Worm (Caenorhabditis elegans) whole organism, late embryonic: ENCODE results near the gene F37C4.8.

Experiments
- C38D4.7 ChIP-seq: fragments of 200-800 bp; sonication (Bioruptor generic); optimal IDR thresholded peaks from 2 replicates; lab custom pipeline; 2018; ENCODE audit warnings: mild to moderate bottlenecking, missing genetic modification characterization, moderate library complexity, missing compliant biosample characterization
- K02D7.2 ChIP-seq: sonication (generic microtip); optimal IDR thresholded peaks from 2 replicates; lab custom pipeline; 2017; ENCODE audit warnings: mild to moderate bottlenecking, missing genetic modification characterization, missing compliant biosample characterization
- ceh-14 ChIP-seq: sonication (generic microtip); optimal IDR thresholded peaks from 2 replicates; lab custom pipeline; 2016; ENCODE audit warnings: missing genotype, missing genetic modification characterization, missing compliant biosample characterization
- ceh-19 ChIP-seq: fragments of 200-800 bp; sonication (Bioruptor generic); optimal IDR thresholded peaks from 2 replicates; lab custom pipeline; 2018; ENCODE audit warnings: mild to moderate bottlenecking, missing genetic modification characterization, missing compliant biosample characterization
- ceh-24 ChIP-seq: sonication (generic microtip); optimal IDR thresholded peaks from 2 replicates; lab custom pipeline; 2016; ENCODE audit warnings: mild to moderate bottlenecking, missing genetic modification characterization, missing compliant biosample characterization
- ceh-31 ChIP-seq: sonication (generic microtip); optimal IDR thresholded peaks from 2 replicates; lab custom pipeline; 2016; ENCODE audit warnings: missing genetic modification characterization, missing compliant biosample characterization
- ceh-48 ChIP-seq: sonication (generic microtip); optimal IDR thresholded peaks from 2 replicates; lab custom pipeline; 2016; ENCODE audit warnings: missing genetic modification characterization, inconsistent platforms, missing compliant biosample characterization
- che-1 ChIP-seq: sonication (generic microtip); optimal IDR thresholded peaks from 2 replicates; lab custom pipeline; 2016; ENCODE audit warnings: mild to moderate bottlenecking, missing genetic modification characterization, missing compliant biosample characterization
- dve-1 ChIP-seq: sonication (generic microtip); optimal IDR thresholded peaks from 2 replicates; lab custom pipeline; 2017; ENCODE audit warnings: antibody characterized with exemption, mild to moderate bottlenecking, missing genetic modification characterization, missing compliant biosample characterization
- elt-2 ChIP-seq: sonication (generic microtip); optimal IDR thresholded peaks from 2 replicates; lab custom pipeline; 2016; ENCODE audit warnings: missing genetic modification reagents, missing genetic modification characterization, missing compliant biosample characterization
- elt-4 ChIP-seq: sonication (generic microtip); optimal IDR thresholded peaks from 2 replicates; lab custom pipeline; 2016; ENCODE audit warnings: missing genetic modification characterization, missing compliant biosample characterization
- eyg-1 ChIP-seq: sonication (generic microtip); optimal IDR thresholded peaks from 2 replicates; lab custom pipeline; 2016; ENCODE audit warnings: missing genotype, missing genetic modification characterization, missing compliant biosample characterization
- fax-1 ChIP-seq: sonication (generic microtip); optimal IDR thresholded peaks from 2 replicates; lab custom pipeline; 2016; ENCODE audit warnings: missing genotype, missing genetic modification characterization, missing compliant biosample characterization
- fkh-6 ChIP-seq: sonication (generic microtip); optimal IDR thresholded peaks from 2 replicates; lab custom pipeline; 2016; ENCODE audit warnings: missing genetic modification characterization, missing compliant biosample characterization
- hlh-6 ChIP-seq: sonication (generic microtip); optimal IDR thresholded peaks from 2 replicates; lab custom pipeline; 2016; ENCODE audit warnings: missing genotype, missing genetic modification characterization, missing compliant biosample characterization
- lin-11 ChIP-seq: fragments of 200-800 bp; sonication (Bioruptor generic); optimal IDR thresholded peaks from 2 replicates; lab custom pipeline; 2018; ENCODE audit warnings: mild to moderate bottlenecking, missing genetic modification characterization, missing compliant biosample characterization
- madf-2 ChIP-seq: sonication (generic microtip); optimal IDR thresholded peaks from 2 replicates; lab custom pipeline; 2017; ENCODE audit warnings: missing genetic modification characterization, missing compliant biosample characterization
- mec-3 ChIP-seq: sonication (generic microtip); optimal IDR thresholded peaks from 2 replicates; lab custom pipeline; 2016; ENCODE audit warnings: borderline replicate concordance, missing genetic modification characterization, missing compliant biosample characterization
- nfya-1 ChIP-seq: sonication (generic microtip); optimal IDR thresholded peaks from 2 replicates; lab custom pipeline; 2017; ENCODE audit warnings: missing genetic modification characterization, mild to moderate bottlenecking, missing compliant biosample characterization, antibody characterized with exemption, moderate library complexity
- nhr-11 ChIP-seq: fragments of 150-350 bp; optimal IDR thresholded peaks from 2 replicates; lab custom pipeline; 2014; ENCODE audit warnings: missing biosample characterization, missing genetic modification characterization
- nhr-232 ChIP-seq: sonication (generic microtip); optimal IDR thresholded peaks from 2 replicates; lab custom pipeline; 2016; ENCODE audit warnings: missing genetic modification characterization, missing compliant biosample characterization
- npax-4 ChIP-seq: sonication (generic microtip); optimal IDR thresholded peaks from 2 replicates; lab custom pipeline; 2016; ENCODE audit warnings: missing genetic modification characterization, missing compliant biosample characterization
- odd-2 ChIP-seq: sonication (generic microtip); optimal IDR thresholded peaks from 2 replicates; lab custom pipeline; 2017; ENCODE audit warnings: antibody characterized with exemption, mild to moderate bottlenecking, missing genetic modification characterization, missing compliant biosample characterization
- pat-9 ChIP-seq: fragments of 200-800 bp; sonication (Bioruptor generic); optimal IDR thresholded peaks from 2 replicates; lab custom pipeline; 2018; ENCODE audit warnings: mild to moderate bottlenecking, missing genetic modification characterization, moderate library complexity, missing compliant biosample characterization
- pax-1 ChIP-seq: fragments of 150-350 bp; optimal IDR thresholded peaks from 2 replicates; lab custom pipeline; 2014; ENCODE audit warnings: missing biosample characterization, missing genetic modification characterization
- pha-2 ChIP-seq: sonication (generic microtip); optimal IDR thresholded peaks from 2 replicates; lab custom pipeline; 2017; ENCODE audit warnings: mild to moderate bottlenecking, missing genetic modification characterization, missing compliant biosample characterization
- ref-2 ChIP-seq: sonication (generic microtip); optimal IDR thresholded peaks from 2 replicates; lab custom pipeline; 2016; ENCODE audit warnings: missing genetic modification characterization, missing compliant biosample characterization
- sdc-2 ChIP-seq: sonication (generic microtip); optimal IDR thresholded peaks from 2 replicates; lab custom pipeline; 2016; ENCODE audit warnings: missing genotype, missing genetic modification characterization, missing compliant biosample characterization
- sox-4 ChIP-seq: sonication (generic microtip); optimal IDR thresholded peaks from 2 replicates; lab custom pipeline; 2017; ENCODE audit warnings: mild to moderate bottlenecking, missing genetic modification characterization, inconsistent platforms, missing compliant biosample characterization
- syd-9 ChIP-seq: sonication (generic microtip); optimal IDR thresholded peaks from 2 replicates; lab custom pipeline; 2016; ENCODE audit warnings: mild to moderate bottlenecking, missing genetic modification characterization, moderate library complexity, missing compliant biosample characterization
- tbx-7 ChIP-seq: sonication (generic microtip); optimal IDR thresholded peaks from 2 replicates; lab custom pipeline; 2016; ENCODE audit warnings: missing genotype, missing genetic modification characterization, missing compliant biosample characterization
- unc-3 ChIP-seq, 2 experiments: fragments of 200-800 bp in 1 of 2; sonication (Bioruptor generic) in 1 of 2; sonication (generic microtip) in 1 of 2; conservative IDR thresholded peaks in 1 of 2; optimal IDR thresholded peaks in 1 of 2; 2 replicates each; pipeline versions ENCODE4 v1.3.6 to Lab custom; 2016 to 2022; ENCODE audit warnings: missing compliant biosample characterization in 2 of 2, missing genetic modification characterization in 2 of 2, missing genetic modification reagents in 1 of 2
- unc-55 ChIP-seq: sonication (generic microtip); optimal IDR thresholded peaks from 2 replicates; lab custom pipeline; 2017; ENCODE audit warnings: missing biosample characterization, missing genetic modification reagents, missing genetic modification characterization
- zip-5 ChIP-seq: sonication (generic microtip); optimal IDR thresholded peaks from 2 replicates; lab custom pipeline; 2016; ENCODE audit warnings: missing genetic modification characterization, missing compliant biosample characterization
- ztf-16 ChIP-seq: sonication (generic microtip); optimal IDR thresholded peaks from 2 replicates; lab custom pipeline; 2017; ENCODE audit warnings: missing genetic modification characterization, missing compliant biosample characterization

Gene F37C4.8

ce11 chrIV:3894004-3894480 lies 13.0 kb upstream of the F37C4.8 start, which contains the start of gene F56D6.8:
TSS of gene F56D6.8 (minus strand) at chrIV:3894430.
- TF ChIP-seq pax-1 = no peak

- TF ChIP-seq ceh-19 (GFP tag; lab: Kevin White, UChicago) = no peak
- TF ChIP-seq tbx-7 = no peak
- no peak for TF ChIP-seq nhr-232 (tag; lab: Kevin White, UChicago)
- TF ChIP-seq elt-4 (tag; lab: Kevin White, UChicago) = no peak
- TF ChIP-seq zip-5 = no peak
- TF ChIP-seq pat-9 (tag; lab: Kevin White, UChicago) = no peak
- no peak for TF ChIP-seq ceh-24 (tag; lab: Kevin White, UChicago)
- no peak for TF ChIP-seq npax-4
- TF ChIP-seq eyg-1 (tag; lab: Kevin White, UChicago) = no peak
Measured at ce11 chrIV:3892027-3892426, 11.0 kb upstream of the F37C4.8 start, which contains the start of gene F56D6.9. TSS of gene F56D6.9 (plus strand) at chrIV:3892327.

ce11 chrIV:3888963-3889362 lies 7.9 kb upstream of the F37C4.8 start, which contains the start of gene oac-21:
TSS of gene oac-21 (plus strand) at chrIV:3889263.
- TF ChIP-seq pha-2 (tag; lab: Kevin White, UChicago) (no peak), sdc-2 (tag; lab: Kevin White, UChicago) (no peak), nfya-1 (tag; lab: Kevin White, UChicago) (no peak), dve-1 (tag; lab: Kevin White, UChicago) (no peak), ceh-48 (tag; lab: Kevin White, UChicago) (no peak), elt-2 (no peak), che-1 (tag; lab: Kevin White, UChicago) (no peak), K02D7.2 (tag; lab: Kevin White, UChicago) (no peak), C38D4.7 (no peak), fkh-6 (tag; lab: Kevin White, UChicago) (no peak), mec-3 (no peak), sox-4 (tag; lab: Kevin White, UChicago) (no peak), unc-55 (no peak), hlh-6 (tag; lab: Kevin White, UChicago) (no peak)

ce11 chrIV:3885369-3885768 lies 4.3 kb upstream of the F37C4.8 start, which contains the start of gene oac-22:
TSS of gene oac-22 (plus strand) at chrIV:3885669.
- TF ChIP-seq eyg-1 (tag; lab: Kevin White, UChicago) (no peak), fkh-6 (tag; lab: Kevin White, UChicago) (no peak), nhr-11 (tag; lab: Kevin White, UChicago) (no peak), ztf-16 (tag; lab: Kevin White, UChicago) (no peak), che-1 (tag; lab: Kevin White, UChicago) (no peak), sdc-2 (tag; lab: Kevin White, UChicago) (no peak), elt-4 (tag; lab: Kevin White, UChicago) (no peak), odd-2 (no peak), mec-3 (no peak), ref-2 (tag; lab: Kevin White, UChicago) (no peak), C38D4.7 (no peak), unc-55 (no peak), lin-11 (tag; lab: Kevin White, UChicago) (no peak), unc-3 (GFP tag; conservative IDR thresholded peaks at IDR 0.05; lab: Robert Waterston, UW) (no peak), unc-3 (tag; optimal IDR thresholded peaks at IDR 0.05; lab: Kevin White, UChicago) (no peak), madf-2 (tag; lab: Kevin White, UChicago) (no peak), fax-1 (tag; lab: Kevin White, UChicago) (no peak), syd-9 (tag; lab: Kevin White, UChicago) (no peak), ceh-31 (tag; lab: Kevin White, UChicago) (no peak), pax-1 (no peak), ceh-14 (tag; lab: Kevin White, UChicago) (no peak)
